Fruit fly (Drosophila melanogaster): ENCODE data around the gene CG11267.

DNA sequence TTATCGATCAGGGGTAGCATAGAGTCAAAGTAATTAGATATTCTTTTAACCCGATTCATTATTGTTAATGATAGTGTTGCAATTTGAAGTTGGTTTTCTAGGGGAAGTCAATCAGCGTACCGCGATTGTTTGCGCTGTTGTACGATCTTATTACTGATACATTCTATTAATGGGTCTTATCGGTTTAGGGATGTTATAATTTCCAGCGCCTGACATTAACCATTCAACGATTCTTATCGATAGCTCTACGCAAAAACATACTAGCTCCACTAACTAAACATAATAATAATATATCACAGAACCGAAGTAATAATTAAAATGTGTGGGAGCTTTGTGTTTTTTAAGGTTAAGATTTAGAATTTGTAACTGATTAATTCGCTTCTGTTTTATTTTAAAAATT is 4.3 kb upstream of the CG11267 start, which contains the start of gene Cul6:
- TF ChIP-seq usp (GFP tag; optimal IDR thresholded peaks at IDR 0.05) (no peak), pan (optimal IDR thresholded peaks at IDR 0.05) (no peak)

All from whole organism.